Fruit fly (Drosophila melanogaster): ENCODE data around the gene Ant2.
A peak's percentile ranks its signal among the peaks of the same experiment; 100 is the strongest.

Ant2 gene

dm6 chrX:10767350-10768005 is 19.2 kb downstream of the Ant2 start:
- TF ChIP-seq ovo (GFP tag; optimal IDR thresholded peaks at IDR 0.05): peak; percentile 75
- TF ChIP-seq cnc (optimal IDR thresholded peaks at IDR 0.05): no peak
- peak; percentile 48 for TF ChIP-seq CG12768 (GFP tag; optimal IDR thresholded peaks at IDR 0.05)
- peak; percentile 58 for TF ChIP-seq CG11617 (GFP tag; optimal IDR thresholded peaks at IDR 0.05)
- no peak for TF ChIP-seq Crg-1 (GFP tag; optimal IDR thresholded peaks at IDR 0.05)
- peak; percentile 58 for TF ChIP-seq CG5204 (GFP tag; optimal IDR thresholded peaks at IDR 0.05)
- peak; percentile 63 for TF ChIP-seq pad (GFP tag; optimal IDR thresholded peaks at IDR 0.05)
- TF ChIP-seq kay (GFP tag; ENCODE audit: borderline replicate concordance): peak; percentile 91
- TF ChIP-seq CG7045 (GFP tag; optimal IDR thresholded peaks at IDR 0.05): peak; percentile 42
- TF ChIP-seq Hr96 (GFP tag; optimal IDR thresholded peaks at IDR 0.05): peak; percentile 82
- no peak for TF ChIP-seq Clk (GFP tag; optimal IDR thresholded peaks at IDR 0.05)
- peak; percentile 60 for TF ChIP-seq bab1 (GFP tag; optimal IDR thresholded peaks at IDR 0.05)
- TF ChIP-seq CG33017 (tag; optimal IDR thresholded peaks at IDR 0.05): no peak
- peak; percentile 70 for TF ChIP-seq CG14711 (tag; optimal IDR thresholded peaks at IDR 0.05)
- peak; percentile 24 for TF ChIP-seq toe (GFP tag; optimal IDR thresholded peaks at IDR 0.05)
- peak; percentile 18 for TF ChIP-seq cic (GFP tag; optimal IDR thresholded peaks at IDR 0.05)
- peak; percentile 56 for TF ChIP-seq CG7101 (tag; optimal IDR thresholded peaks at IDR 0.05)
- TF ChIP-seq tj (GFP tag; optimal IDR thresholded peaks at IDR 0.05): peak; percentile 39
- no peak for TF ChIP-seq CG1620 (GFP tag; optimal IDR thresholded peaks at IDR 0.05)
- TF ChIP-seq Mnt (GFP tag; optimal IDR thresholded peaks at IDR 0.05): peak; percentile 36

dm6 chrX:10766976-10767349 is 19.7 kb downstream of the Ant2 start:
- TF ChIP-seq bab1 (GFP tag; optimal IDR thresholded peaks at IDR 0.05) (no peak), kay (GFP tag; ENCODE audit: borderline replicate concordance) (peak; percentile 98), tj (GFP tag; optimal IDR thresholded peaks at IDR 0.05) (peak; percentile 53)

DNA sequence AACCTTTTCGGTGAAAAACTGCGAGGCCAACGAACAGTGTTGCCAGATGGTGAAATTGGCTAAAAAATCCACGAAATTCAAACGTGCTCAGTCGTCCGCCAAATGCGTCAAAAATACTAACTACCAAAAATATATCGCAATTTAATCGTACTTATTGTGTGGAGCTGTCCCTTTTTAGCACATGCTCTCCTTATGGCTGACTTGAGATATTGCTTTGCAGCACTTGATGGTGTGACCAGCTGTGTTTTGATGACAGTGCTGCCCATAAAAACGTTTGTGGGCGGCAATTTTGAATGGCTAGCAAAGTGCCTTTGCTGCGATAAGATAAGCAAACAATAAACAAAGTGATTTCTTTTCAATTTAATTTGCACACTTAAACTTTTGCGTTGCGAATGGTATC is 22.5 kb downstream of the Ant2 start, which contains the start of gene Tango5:
Gene Tango5, minus strand, starts transcription at position 208 of the 400 bp plus-strand sequence.
- no peak for TF ChIP-seq tj (GFP tag; optimal IDR thresholded peaks at IDR 0.05)
- TF ChIP-seq kay (GFP tag; ENCODE audit: borderline replicate concordance): no peak
- no peak for TF ChIP-seq Crg-1 (GFP tag; optimal IDR thresholded peaks at IDR 0.05)
- TF ChIP-seq CG14711 (tag; optimal IDR thresholded peaks at IDR 0.05): peak; percentile 9
- TF ChIP-seq bab1 (GFP tag; optimal IDR thresholded peaks at IDR 0.05): peak; percentile 60
- TF ChIP-seq CG7045 (GFP tag; optimal IDR thresholded peaks at IDR 0.05): no peak
- peak; percentile 43 for TF ChIP-seq CG1620 (GFP tag; optimal IDR thresholded peaks at IDR 0.05)
- TF ChIP-seq Mnt (GFP tag; optimal IDR thresholded peaks at IDR 0.05): peak; percentile 80
- TF ChIP-seq CG11617 (GFP tag; optimal IDR thresholded peaks at IDR 0.05): no peak
- TF ChIP-seq pad (GFP tag; optimal IDR thresholded peaks at IDR 0.05): peak; percentile 35
- TF ChIP-seq CG12768 (GFP tag; optimal IDR thresholded peaks at IDR 0.05): no peak
- no peak for TF ChIP-seq ovo (GFP tag; optimal IDR thresholded peaks at IDR 0.05)
- TF ChIP-seq Clk (GFP tag; optimal IDR thresholded peaks at IDR 0.05): no peak
- TF ChIP-seq cic (GFP tag; optimal IDR thresholded peaks at IDR 0.05): peak; percentile 33
- TF ChIP-seq cnc (optimal IDR thresholded peaks at IDR 0.05): peak in 1 of 2 experiments; percentile 14

DNA sequence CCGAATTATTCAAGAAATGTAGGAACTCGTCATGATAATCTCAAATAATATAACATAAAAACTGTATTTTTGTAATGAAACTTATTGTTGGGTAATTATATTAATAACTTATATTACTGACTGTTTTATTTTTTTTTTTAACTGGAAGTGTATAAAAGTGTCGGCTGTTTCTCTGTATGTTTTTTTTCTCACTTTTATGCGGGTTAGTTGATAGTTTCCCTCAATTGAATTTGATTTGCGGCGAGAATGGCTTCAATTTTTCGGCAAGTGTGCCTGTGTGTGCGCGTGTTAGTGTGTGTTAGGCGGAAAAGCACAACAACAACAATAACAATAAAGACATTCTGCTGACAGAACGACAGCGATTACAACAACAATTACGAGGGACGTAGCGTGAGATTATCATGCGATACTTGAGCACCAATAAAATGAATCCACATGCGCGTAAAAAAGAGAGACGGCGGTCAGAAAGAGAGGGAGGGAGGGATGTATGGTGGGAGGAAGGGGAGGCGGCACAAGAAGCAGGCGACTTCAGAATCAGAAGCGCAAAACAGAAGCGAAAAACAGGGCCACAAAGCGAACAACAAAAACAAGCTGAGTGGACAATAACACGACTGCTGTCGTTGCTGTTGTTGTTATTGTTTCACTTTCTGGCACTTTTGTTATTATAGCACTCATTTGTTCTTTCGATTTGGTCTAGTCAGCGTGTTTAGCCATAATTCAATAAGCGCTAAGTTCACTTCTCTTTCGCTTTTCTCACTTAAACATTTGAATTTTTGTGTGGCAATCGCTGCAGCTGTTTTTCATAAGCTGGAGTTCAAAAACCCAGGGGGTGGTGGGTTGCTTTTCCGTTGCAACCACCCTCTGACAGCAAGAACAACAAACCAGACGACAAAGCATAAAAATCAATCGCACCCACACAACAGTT is 23.5 kb downstream of the Ant2 start:
- TF ChIP-seq Clk (GFP tag; optimal IDR thresholded peaks at IDR 0.05) (no peak), kay (GFP tag; ENCODE audit: borderline replicate concordance) (no peak), cnc (optimal IDR thresholded peaks at IDR 0.05) (no peak), CG7045 (GFP tag; optimal IDR thresholded peaks at IDR 0.05) (peak; percentile 4), Mnt (GFP tag; optimal IDR thresholded peaks at IDR 0.05) (peak; percentile 90), CG14711 (tag; optimal IDR thresholded peaks at IDR 0.05) (peak; percentile 48), CG1620 (GFP tag; optimal IDR thresholded peaks at IDR 0.05) (no peak), bab1 (GFP tag; optimal IDR thresholded peaks at IDR 0.05) (peak; percentile 86), CG33017 (tag; optimal IDR thresholded peaks at IDR 0.05) (no peak), CG11617 (GFP tag; optimal IDR thresholded peaks at IDR 0.05) (no peak), tj (GFP tag; optimal IDR thresholded peaks at IDR 0.05) (peak; percentile 100), pad (GFP tag; optimal IDR thresholded peaks at IDR 0.05) (peak; percentile 49), Crg-1 (GFP tag; optimal IDR thresholded peaks at IDR 0.05) (peak; percentile 30), ovo (GFP tag; optimal IDR thresholded peaks at IDR 0.05) (no peak), CG7101 (tag; optimal IDR thresholded peaks at IDR 0.05) (no peak), Hr96 (GFP tag; optimal IDR thresholded peaks at IDR 0.05) (peak; percentile 23), toe (GFP tag; optimal IDR thresholded peaks at IDR 0.05) (no peak), cic (GFP tag; optimal IDR thresholded peaks at IDR 0.05) (peak; percentile 91), CG5204 (GFP tag; optimal IDR thresholded peaks at IDR 0.05) (no peak), CG12768 (GFP tag; optimal IDR thresholded peaks at IDR 0.05) (no peak)

- no peak for TF ChIP-seq kay (GFP tag; ENCODE audit: borderline replicate concordance)
- TF ChIP-seq ovo (GFP tag; optimal IDR thresholded peaks at IDR 0.05): no peak
- no peak for TF ChIP-seq CG11617 (GFP tag; optimal IDR thresholded peaks at IDR 0.05)
Observed at dm6 chrX:10762569-10762958, 24.1 kb downstream of the Ant2 start.

DNA sequence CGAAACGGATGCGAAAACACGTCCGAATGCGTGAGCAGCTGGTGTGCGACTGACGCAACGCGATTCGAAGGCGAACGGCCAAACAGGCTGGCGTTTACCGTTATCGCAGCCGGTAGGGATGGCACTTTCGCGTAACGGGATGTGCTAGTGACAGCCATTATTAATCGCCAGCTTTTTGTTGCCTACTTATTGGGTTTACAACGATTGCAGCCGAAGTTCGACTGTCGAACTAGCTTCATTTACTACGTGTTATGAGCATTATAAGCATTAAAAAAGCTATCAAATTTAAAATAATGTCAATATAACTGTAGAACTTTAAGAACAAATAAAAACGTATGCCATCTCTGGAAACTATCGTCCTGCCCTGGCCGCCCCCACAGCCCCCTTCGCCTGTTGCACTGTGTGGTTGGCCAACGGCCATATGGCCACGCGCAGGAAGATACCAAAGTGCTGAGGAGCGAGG is 29.1 kb downstream of the Ant2 start, which contains the start of gene Rph:
Gene Rph, minus strand, starts transcription at position 51 of the 463 bp plus-strand sequence.
- TF ChIP-seq kay (GFP tag; ENCODE audit: borderline replicate concordance): no peak
- TF ChIP-seq Mnt (GFP tag; optimal IDR thresholded peaks at IDR 0.05): peak; percentile 32
- TF ChIP-seq tj (GFP tag; optimal IDR thresholded peaks at IDR 0.05): no peak
- no peak for TF ChIP-seq bab1 (GFP tag; optimal IDR thresholded peaks at IDR 0.05)
- peak; percentile 59 for TF ChIP-seq Hr96 (GFP tag; optimal IDR thresholded peaks at IDR 0.05)
- no peak for TF ChIP-seq cnc (optimal IDR thresholded peaks at IDR 0.05)
- no peak for TF ChIP-seq CG1620 (GFP tag; optimal IDR thresholded peaks at IDR 0.05)
- peak; percentile 10 for TF ChIP-seq CG11617 (GFP tag; optimal IDR thresholded peaks at IDR 0.05)
- peak; percentile 26 for TF ChIP-seq CG7101 (tag; optimal IDR thresholded peaks at IDR 0.05)
- TF ChIP-seq ovo (GFP tag; optimal IDR thresholded peaks at IDR 0.05): peak; percentile 36
- no peak for TF ChIP-seq toe (GFP tag; optimal IDR thresholded peaks at IDR 0.05)
- peak; percentile 3 for TF ChIP-seq Clk (GFP tag; optimal IDR thresholded peaks at IDR 0.05)
- TF ChIP-seq CG33017 (tag; optimal IDR thresholded peaks at IDR 0.05): no peak
- peak; percentile 28 for TF ChIP-seq CG12768 (GFP tag; optimal IDR thresholded peaks at IDR 0.05)
- TF ChIP-seq CG14711 (tag; optimal IDR thresholded peaks at IDR 0.05): peak; percentile 10
- peak; percentile 9 for TF ChIP-seq cic (GFP tag; optimal IDR thresholded peaks at IDR 0.05)
- peak; percentile 32 for TF ChIP-seq CG7045 (GFP tag; optimal IDR thresholded peaks at IDR 0.05)
- no peak for TF ChIP-seq Crg-1 (GFP tag; optimal IDR thresholded peaks at IDR 0.05)
- TF ChIP-seq CG5204 (GFP tag; optimal IDR thresholded peaks at IDR 0.05): peak; percentile 25
- no peak for TF ChIP-seq pad (GFP tag; optimal IDR thresholded peaks at IDR 0.05)
